Fruit fly (Drosophila melanogaster) whole organism, embryonic: ENCODE data around the gene barc.

ENCODE experiments used
- Antp ChIP-seq: fragments of 200-800 bp; sonication (Bioruptor generic); optimal IDR thresholded peaks from 3 replicates; lab custom pipeline; 2016; ENCODE audit warnings: missing biosample characterization, missing genetic modification characterization
- B-H1 ChIP-seq: fragments of 200-800 bp; sonication (Bioruptor generic); IDR thresholded peaks from 3 replicates; pipeline ENCODE4 v1.3.6; 2022; ENCODE audit warnings: missing biosample characterization, missing genetic modification characterization
- CG10366 ChIP-seq: fragments of 200-800 bp; sonication (Bioruptor generic); IDR thresholded peaks from 2 replicates; pipeline ENCODE4 v1.3.6; 2022; ENCODE audit warnings: missing biosample characterization, missing genetic modification characterization
- CG12391 ChIP-seq: fragments of 200-800 bp; sonication (Bioruptor generic); optimal IDR thresholded peaks from 3 replicates; lab custom pipeline; 2018; ENCODE audit warnings: missing biosample characterization, mild to moderate bottlenecking, missing genetic modification characterization, moderate library complexity
- CG13287 ChIP-seq: fragments of 200-800 bp; sonication (Bioruptor generic); IDR thresholded peaks from 2 replicates; pipeline ENCODE4 v1.3.6; 2022; ENCODE audit warnings: missing biosample characterization, missing genetic modification characterization; ENCODE audit not compliant: partially characterized antibody
- CG14441 ChIP-seq: fragments of 200-800 bp; sonication (Bioruptor generic); IDR thresholded peaks from 2 replicates; pipeline ENCODE4 v1.3.6; 2022; ENCODE audit warnings: missing biosample characterization, missing genetic modification characterization
- CG15696 ChIP-seq: fragments of 200-800 bp; sonication (Bioruptor generic); optimal IDR thresholded peaks from 2 replicates; lab custom pipeline; 2019; ENCODE audit warnings: missing biosample characterization, mild to moderate bottlenecking, missing genetic modification characterization, moderate library complexity
- CG16863 ChIP-seq: fragments of 200-800 bp; sonication (Bioruptor generic); optimal IDR thresholded peaks from 3 replicates; lab custom pipeline; 2016; ENCODE audit warnings: missing biosample characterization, missing genetic modification characterization
- CG3407 ChIP-seq: fragments of 200-800 bp; sonication (Bioruptor generic); optimal IDR thresholded peaks from 2 replicates; lab custom pipeline; 2018; ENCODE audit warnings: missing biosample characterization, mild to moderate bottlenecking, missing genetic modification characterization
- CG43689 ChIP-seq: fragments of 200-800 bp; sonication (Bioruptor generic); IDR thresholded peaks from 2 replicates; pipeline ENCODE4 v1.3.6; 2022; ENCODE audit warnings: missing biosample characterization, missing genetic modification characterization
- CG4707 ChIP-seq: fragments of 200-800 bp; sonication (Bioruptor generic); optimal IDR thresholded peaks from 2 replicates; lab custom pipeline; 2018; ENCODE audit warnings: missing biosample characterization, mild to moderate bottlenecking, missing genetic modification characterization, moderate library complexity
- CG4820 ChIP-seq: fragments of 200-800 bp; sonication (Bioruptor generic); optimal IDR thresholded peaks from 3 replicates; lab custom pipeline; 2016; ENCODE audit warnings: missing biosample characterization, missing genetic modification characterization
- CG7556 ChIP-seq: fragments of 200-800 bp; sonication (Bioruptor generic); optimal IDR thresholded peaks from 2 replicates; lab custom pipeline; 2017; ENCODE audit warnings: missing biosample characterization, mild to moderate bottlenecking, missing genetic modification characterization
- Dad ChIP-seq: fragments of 200-800 bp; sonication (Bioruptor generic); optimal IDR thresholded peaks from 3 replicates; lab custom pipeline; 2016; ENCODE audit warnings: missing biosample characterization, missing genetic modification characterization
- Dek ChIP-seq: fragments of 200-800 bp; sonication (Bioruptor generic); optimal IDR thresholded peaks from 3 replicates; lab custom pipeline; 2019; ENCODE audit warnings: missing biosample characterization, mild to moderate bottlenecking, missing genetic modification characterization, moderate library complexity
- H15 ChIP-seq: fragments of 200-800 bp; sonication (Bioruptor generic); IDR thresholded peaks from 3 replicates; pipeline ENCODE4 v1.3.6; 2022; ENCODE audit warnings: missing biosample characterization, missing genetic modification characterization
- HLH54F ChIP-seq: fragments of 200-800 bp; sonication (Bioruptor generic); optimal IDR thresholded peaks from 3 replicates; lab custom pipeline; 2016; ENCODE audit warnings: missing biosample characterization, missing genetic modification characterization
- Hr78 ChIP-seq, 2 experiments: fragments of 200-800 bp in 1 of 2; fragments of >200 bp in 1 of 2; sonication (Bioruptor generic) in 1 of 2; optimal IDR thresholded peaks; 2 replicates each; lab custom pipeline; 2017 to 2019; ENCODE audit warnings: missing biosample characterization in 2 of 2, missing genetic modification characterization in 2 of 2, mild to moderate bottlenecking in 1 of 2, moderate library complexity in 1 of 2
- Kr ChIP-seq: fragments of 200-800 bp; sonication (Bioruptor generic); optimal IDR thresholded peaks from 2 replicates; lab custom pipeline; 2017; ENCODE audit warnings: missing biosample characterization, mild to moderate bottlenecking, missing genetic modification characterization
- Lpt ChIP-seq: fragments of >200 bp; optimal IDR thresholded peaks from 2 replicates; lab custom pipeline; 2018; ENCODE audit warnings: missing biosample characterization, missing genetic modification characterization
- NfI ChIP-seq: fragments of 200-800 bp; sonication (Bioruptor generic); optimal IDR thresholded peaks from 3 replicates; lab custom pipeline; 2018; ENCODE audit warnings: missing biosample characterization, mild to moderate bottlenecking, missing genetic modification characterization, moderate library complexity
- Opbp ChIP-seq: fragments of 200-800 bp; sonication (Bioruptor generic); IDR thresholded peaks from 3 replicates; pipeline ENCODE4 v1.3.6; 2022; ENCODE audit warnings: missing biosample characterization, missing genetic modification characterization; ENCODE audit not compliant: partially characterized antibody
- Rfx ChIP-seq: fragments of 200-800 bp; sonication (Bioruptor generic); IDR thresholded peaks from 2 replicates; pipeline ENCODE4 v1.3.6; 2022; ENCODE audit warnings: missing biosample characterization, missing genetic modification characterization
- Tbp ChIP-seq: fragments of >200 bp; optimal IDR thresholded peaks from 2 replicates; lab custom pipeline; 2018; ENCODE audit warnings: missing biosample characterization, missing genetic modification characterization
- YL-1 ChIP-seq: fragments of 200-800 bp; sonication (Bioruptor generic); optimal IDR thresholded peaks from 3 replicates; lab custom pipeline; 2017; ENCODE audit warnings: missing biosample characterization, mild to moderate bottlenecking, missing genetic modification characterization
- ab ChIP-seq: fragments of 200-800 bp; sonication (Bioruptor generic); optimal IDR thresholded peaks from 2 replicates; lab custom pipeline; 2016; ENCODE audit warnings: missing biosample characterization, missing genetic modification characterization
- ac ChIP-seq: fragments of 200-800 bp; sonication (Bioruptor generic); optimal IDR thresholded peaks from 3 replicates; lab custom pipeline; 2017; ENCODE audit warnings: missing biosample characterization, mild to moderate bottlenecking, missing genetic modification characterization
- aop ChIP-seq: fragments of 200-800 bp; sonication (Bioruptor generic); IDR thresholded peaks from 2 replicates; pipeline ENCODE4 v1.3.6; 2022; ENCODE audit warnings: missing biosample characterization, missing genetic modification characterization
- ato ChIP-seq: fragments of 200-800 bp; sonication (Bioruptor generic); IDR thresholded peaks from 2 replicates; pipeline ENCODE4 v1.3.6; 2022; ENCODE audit warnings: missing biosample characterization, missing genetic modification characterization; ENCODE audit not compliant: partially characterized antibody
- bigmax ChIP-seq: fragments of 200-800 bp; sonication (Bioruptor generic); optimal IDR thresholded peaks from 2 replicates; lab custom pipeline; 2018; ENCODE audit warnings: missing biosample characterization, mild to moderate bottlenecking, missing genetic modification characterization
- cwo ChIP-seq: fragments of 200-800 bp; sonication (Bioruptor generic); optimal IDR thresholded peaks from 3 replicates; lab custom pipeline; 2017; ENCODE audit warnings: missing biosample characterization, missing genetic modification characterization, mild to moderate bottlenecking, moderate library complexity, missing genetic modification reagents
- ems ChIP-seq: fragments of 200-800 bp; sonication (Bioruptor generic); optimal IDR thresholded peaks from 3 replicates; lab custom pipeline; 2016; ENCODE audit warnings: missing biosample characterization, missing genetic modification characterization
- fd3F ChIP-seq: fragments of 200-800 bp; sonication (Bioruptor generic); optimal IDR thresholded peaks from 2 replicates; lab custom pipeline; 2018; ENCODE audit warnings: missing biosample characterization, mild to moderate bottlenecking, missing genetic modification characterization, moderate library complexity
- h ChIP-seq: fragments of >200 bp; optimal IDR thresholded peaks from 2 replicates; lab custom pipeline; 2017
- hkb ChIP-seq, 2 experiments: fragments of 200-800 bp in 1 of 2; fragments of >200 bp in 1 of 2; sonication (Bioruptor generic) in 1 of 2; IDR thresholded peaks in 1 of 2; optimal IDR thresholded peaks in 1 of 2; 2 replicates each; pipeline versions ENCODE4 v1.3.6 to Lab custom; 2017 to 2022; ENCODE audit warnings: missing biosample characterization in 1 of 2, missing genetic modification characterization in 1 of 2
- jing ChIP-seq: fragments of 200-800 bp; sonication (Bioruptor generic); optimal IDR thresholded peaks from 2 replicates; lab custom pipeline; 2018; ENCODE audit warnings: missing biosample characterization, mild to moderate bottlenecking, missing genetic modification characterization
- lab ChIP-seq: fragments of 200-800 bp; sonication (Bioruptor generic); optimal IDR thresholded peaks from 3 replicates; lab custom pipeline; 2017; ENCODE audit warnings: missing biosample characterization, missing genetic modification characterization, mild to moderate bottlenecking, moderate library complexity, missing genetic modification reagents
- lola ChIP-seq, 3 experiments: fragments of >200 bp in 2 of 3; fragments of 200-800 bp in 1 of 3; sonication (Bioruptor generic) in 1 of 3; optimal IDR thresholded peaks; 2 replicates each; lab custom pipeline; 2017 to 2019; ENCODE audit warnings: missing biosample characterization in 3 of 3, missing genetic modification characterization in 3 of 3, mild to moderate bottlenecking in 1 of 3, moderate library complexity in 1 of 3
- nau ChIP-seq: fragments of 200-800 bp; sonication (Bioruptor generic); optimal IDR thresholded peaks from 3 replicates; lab custom pipeline; 2017; ENCODE audit warnings: missing biosample characterization, mild to moderate bottlenecking, missing genetic modification characterization, missing genetic modification reagents
- nerfin-1 ChIP-seq: fragments of 200-800 bp; sonication (Bioruptor generic); optimal IDR thresholded peaks from 3 replicates; lab custom pipeline; 2019; ENCODE audit warnings: missing biosample characterization, mild to moderate bottlenecking, missing genetic modification characterization, moderate library complexity
- oc ChIP-seq: fragments of 200-800 bp; sonication (Bioruptor generic); optimal IDR thresholded peaks from 2 replicates; lab custom pipeline; 2018; ENCODE audit warnings: missing biosample characterization, mild to moderate bottlenecking, missing genetic modification characterization, moderate library complexity
- pan ChIP-seq, 4 experiments: fragments of >200 bp in 3 of 4; fragments of 200-800 bp in 1 of 4; sonication (Bioruptor generic) in 1 of 4; optimal IDR thresholded peaks in 3 of 4; IDR thresholded peaks in 1 of 4; 2 replicates each; pipeline versions ENCODE4 v1.3.6 to Lab custom; 2017 to 2022; ENCODE audit warnings: missing biosample characterization in 2 of 4, missing genetic modification characterization in 2 of 4, mixed read lengths in 1 of 4
- pnt ChIP-seq: fragments of 200-800 bp; sonication (Bioruptor generic); optimal IDR thresholded peaks from 3 replicates; lab custom pipeline; 2016; ENCODE audit warnings: missing biosample characterization, missing genetic modification characterization
- tap ChIP-seq: fragments of 200-800 bp; optimal IDR thresholded peaks from 3 replicates; lab custom pipeline; 2019; ENCODE audit warnings: missing biosample characterization, mild to moderate bottlenecking, missing genetic modification characterization, moderate library complexity
- toy ChIP-seq: fragments of 200-800 bp; sonication (Bioruptor generic); IDR thresholded peaks from 2 replicates; pipeline ENCODE4 v1.3.6; 2022; ENCODE audit warnings: missing biosample characterization, missing genetic modification characterization
- trem ChIP-seq: fragments of 200-800 bp; optimal IDR thresholded peaks from 3 replicates; lab custom pipeline; 2019; ENCODE audit warnings: missing biosample characterization, mild to moderate bottlenecking, missing genetic modification characterization, moderate library complexity
- trh ChIP-seq: fragments of 200-800 bp; sonication (Bioruptor generic); optimal IDR thresholded peaks from 2 replicates; lab custom pipeline; 2016; ENCODE audit warnings: missing biosample characterization, missing genetic modification characterization
- tup ChIP-seq: fragments of 200-800 bp; sonication (Bioruptor generic); optimal IDR thresholded peaks from 2 replicates; lab custom pipeline; 2016; ENCODE audit warnings: missing biosample characterization, mild to moderate bottlenecking, missing genetic modification characterization, moderate library complexity
- vvl ChIP-seq: fragments of 200-800 bp; sonication (Bioruptor generic); IDR thresholded peaks from 2 replicates; pipeline ENCODE4 v1.3.6; 2022; ENCODE audit warnings: missing biosample characterization, missing genetic modification characterization
- wdn ChIP-seq: fragments of 200-800 bp; sonication (Bioruptor generic); IDR thresholded peaks from 2 replicates; pipeline ENCODE4 v1.3.6; 2022; ENCODE audit warnings: missing biosample characterization, missing genetic modification characterization

barc gene

DNA sequence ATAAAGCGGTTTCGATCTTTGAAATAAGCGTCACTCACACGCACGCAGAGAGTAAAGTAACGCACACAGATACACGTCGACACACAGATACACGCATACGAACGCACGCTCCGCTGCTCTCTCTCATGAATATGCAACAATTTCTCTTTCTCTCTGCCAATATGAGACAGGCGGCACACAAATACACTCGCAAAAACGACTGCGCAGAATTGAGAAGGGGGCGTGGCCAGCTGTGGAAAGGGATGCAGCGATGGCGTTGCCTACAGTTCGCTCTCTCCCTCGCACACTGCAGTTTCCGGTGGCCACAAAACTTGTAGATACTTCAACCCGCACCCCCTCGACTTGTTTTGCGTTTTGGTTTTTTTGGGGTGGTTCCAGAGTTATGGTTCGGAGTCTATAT lies 46.7 kb upstream of the barc start (continued):
- TF ChIP-seq B-H1 = no peak
- no peak for TF ChIP-seq ab (GFP tag; lab: Kevin White, UChicago)
- TF ChIP-seq ato = no peak
- TF ChIP-seq cwo (GFP tag; lab: Kevin White, UChicago) = no peak
- TF ChIP-seq bigmax (GFP tag; lab: Kevin White, UChicago) = no peak
- no peak for TF ChIP-seq Dek (tag; lab: Kevin White, UChicago)
- peak; percentile 63 for TF ChIP-seq lab (GFP tag; lab: Kevin White, UChicago)
- no peak for TF ChIP-seq ems (GFP tag; lab: Kevin White, UChicago)
- TF ChIP-seq CG14441 (GFP tag; lab: Robert Waterston, UW) = no peak
- TF ChIP-seq CG12391 (tag; lab: Kevin White, UChicago) = peak; percentile 27
- no peak for TF ChIP-seq pnt
- no peak for TF ChIP-seq HLH54F (GFP tag; lab: Kevin White, UChicago)
- TF ChIP-seq Kr (GFP tag; lab: Kevin White, UChicago) = peak; percentile 18
- TF ChIP-seq H15 (GFP tag; lab: Robert Waterston, UW) = no peak
- TF ChIP-seq pan (optimal IDR thresholded peaks at IDR 0.05; lab: Kevin White, UChicago) = no peak
- peak in 1 of 2 experiments; percentile 48 for TF ChIP-seq pan (GFP tag; optimal IDR thresholded peaks at IDR 0.05 in 1 of 2, IDR thresholded peaks at IDR 0.05 in 1 of 2)
- no peak for TF ChIP-seq trem
- no peak for TF ChIP-seq trh (GFP tag; lab: Kevin White, UChicago)
- TF ChIP-seq vvl (GFP tag; lab: Robert Waterston, UW) = peak; percentile 96
- no peak for TF ChIP-seq Antp
- TF ChIP-seq toy (GFP tag; lab: Robert Waterston, UW) = no peak
- no peak for TF ChIP-seq Hr78 (GFP tag; optimal IDR thresholded peaks at IDR 0.05; lab: Kevin White, UChicago)
- TF ChIP-seq Lpt = no peak
- peak; percentile 1 for TF ChIP-seq jing (GFP tag; lab: Kevin White, UChicago)
- TF ChIP-seq nerfin-1 (tag; lab: Kevin White, UChicago) = peak; percentile 47
- no peak for TF ChIP-seq Tbp
- TF ChIP-seq NfI (GFP tag; lab: Kevin White, UChicago) = peak; percentile 64
- no peak for TF ChIP-seq wdn (GFP tag; lab: Robert Waterston, UW)
- no peak for TF ChIP-seq nau (GFP tag; lab: Kevin White, UChicago)
- peak; percentile 55 for TF ChIP-seq CG3407 (GFP tag; lab: Kevin White, UChicago)
- no peak for TF ChIP-seq CG13287 (GFP tag; lab: Robert Waterston, UW)
- TF ChIP-seq CG16863 (GFP tag; lab: Kevin White, UChicago) = peak; percentile 12
- peak; percentile 5 for TF ChIP-seq YL-1
- 0 out of 3 replicates have a peak, but pooled peaks have one; percentile 22 for TF ChIP-seq Opbp
- TF ChIP-seq aop (GFP tag; lab: Robert Waterston, UW) = peak; percentile 67
- TF ChIP-seq CG7556 = no peak
- TF ChIP-seq CG15696 (tag; lab: Kevin White, UChicago) = no peak
- TF ChIP-seq CG43689 = no peak
- no peak; the same call in 1 of the 2 replicates for TF ChIP-seq Rfx (GFP tag; lab: Robert Waterston, UW)
- peak; percentile 40 for TF ChIP-seq ac
- no peak for TF ChIP-seq tup (GFP tag; lab: Kevin White, UChicago)
- no peak for TF ChIP-seq fd3F (GFP tag; lab: Kevin White, UChicago)
- TF ChIP-seq h = no peak
- TF ChIP-seq oc (tag; lab: Kevin White, UChicago) = peak; percentile 55
- peak; percentile 68 for TF ChIP-seq CG4707 (GFP tag; lab: Kevin White, UChicago)
- TF ChIP-seq CG10366 (GFP tag; lab: Robert Waterston, UW) = peak; percentile 24; the same call in 1 of the 2 replicates
- no peak for TF ChIP-seq CG4820 (GFP tag; lab: Kevin White, UChicago)
- TF ChIP-seq Dad (GFP tag; lab: Kevin White, UChicago) = no peak
- TF ChIP-seq tap (tag; lab: Kevin White, UChicago) = no peak
- no peak for TF ChIP-seq hkb (optimal IDR thresholded peaks at IDR 0.05; lab: Kevin White, UChicago)
- TF ChIP-seq hkb (GFP tag; IDR thresholded peaks at IDR 0.05; lab: Robert Waterston, UW) = peak; percentile 75
- no peak for TF ChIP-seq lola (GFP tag; optimal IDR thresholded peaks at IDR 0.05; lab: Kevin White, UChicago)
